Worm (Caenorhabditis elegans) whole organism, mixed stage, embryonic: ENCODE results near the gene F46H5.5.

Experiments used
- blmp-1 ChIP-seq: fragments of 150-350 bp; optimal IDR thresholded peaks from 2 replicates; lab custom pipeline; 2014; ENCODE audit warnings: missing biosample characterization, missing genetic modification characterization
- mls-2 ChIP-seq: sonication (generic microtip); optimal IDR thresholded peaks from 2 replicates; lab custom pipeline; 2016; ENCODE audit warnings: mild to moderate bottlenecking, missing genetic modification characterization, moderate library complexity, missing compliant biosample characterization
- nhr-76 ChIP-seq: sonication (generic microtip); optimal IDR thresholded peaks from 2 replicates; lab custom pipeline; 2017; ENCODE audit warnings: missing biosample characterization, missing genetic modification characterization
- unc-39 ChIP-seq: fragments of 150-350 bp; optimal IDR thresholded peaks from 2 replicates; lab custom pipeline; 2014; ENCODE audit warnings: missing biosample characterization, missing genetic modification characterization
- ztf-11 ChIP-seq: fragments of 150-350 bp; optimal IDR thresholded peaks from 2 replicates; lab custom pipeline; 2014; ENCODE audit warnings: missing biosample characterization, missing genetic modification characterization

ce11 chrX:7264591-7265306, 8.0 kb upstream of the F46H5.5 start:
- TF ChIP-seq mls-2, result peak; percentile 74
- TF ChIP-seq blmp-1, result no peak
- TF ChIP-seq unc-39 (tag; lab: Kevin White, UChicago), result peak; percentile 86
- TF ChIP-seq ztf-11 (tag; lab: Kevin White, UChicago), result peak; percentile 73
- TF ChIP-seq nhr-76 (tag; lab: Kevin White, UChicago), result no peak
